Worm (Caenorhabditis elegans) whole organism, dauer: ENCODE data around the gene spt-5.

Experiments
- unc-62 ChIP-seq: sonication (generic microtip); optimal IDR thresholded peaks from 2 replicates; lab custom pipeline; 2017; ENCODE audit warnings: missing biosample characterization, missing genetic modification reagents, missing genetic modification characterization

spt-5 gene

ce11 chrIV:12034776-12035175 is 16.5 kb upstream of the spt-5 start:
- TF ChIP-seq unc-62 (GFP tag; lab: Kevin White, UChicago), result no peak

- TF ChIP-seq unc-62 (GFP tag; lab: Kevin White, UChicago), result no peak
Measured at ce11 chrIV:12035422-12035821, 15.9 kb upstream of the spt-5 start.

ce11 chrIV:12036924-12037323 is 14.4 kb upstream of the spt-5 start:
- no peak for TF ChIP-seq unc-62 (GFP tag; lab: Kevin White, UChicago)

ce11 chrIV:12040431-12040830 is 10.9 kb upstream of the spt-5 start:
- no peak for TF ChIP-seq unc-62 (GFP tag; lab: Kevin White, UChicago)

- no peak for TF ChIP-seq unc-62 (GFP tag; lab: Kevin White, UChicago)
Measured at ce11 chrIV:12043054-12043453, 8.2 kb upstream of the spt-5 start.

- no peak for TF ChIP-seq unc-62 (GFP tag; lab: Kevin White, UChicago)
Measured at ce11 chrIV:12044844-12045738, 6.2 kb upstream of the spt-5 start.

- TF ChIP-seq unc-62 (GFP tag; lab: Kevin White, UChicago), result no peak
Measured at ce11 chrIV:12046524-12047203, 4.6 kb upstream of the spt-5 start, which contains the start of gene T12G3.2. Gene T12G3.2 (minus strand): TSS chrIV:12046967.

- no peak for TF ChIP-seq unc-62 (GFP tag; lab: Kevin White, UChicago)
Measured at ce11 chrIV:12047552-12048347, 3.5 kb upstream of the spt-5 start, which contains the start of gene T12G3.4. Gene T12G3.4 (plus strand): TSS chrIV:12048256.

ce11 chrIV:12052461-12052860 is 1.2 kb downstream of the spt-5 start:
- TF ChIP-seq unc-62 (GFP tag; lab: Kevin White, UChicago), result no peak

- no peak for TF ChIP-seq unc-62 (GFP tag; lab: Kevin White, UChicago)
Measured at ce11 chrIV:12056603-12057002, 5.3 kb downstream of the spt-5 start, which contains the start of gene K08E4.2. Gene K08E4.2 (minus strand): TSS chrIV:12056656.

- TF ChIP-seq unc-62 (GFP tag; lab: Kevin White, UChicago), result no peak
Measured at ce11 chrIV:12057508-12057907, 6.2 kb downstream of the spt-5 start, which contains the start of gene K08E4.3. Gene K08E4.3 (plus strand): TSS chrIV:12057742.

ce11 chrIV:12061229-12061628 is 9.9 kb downstream of the spt-5 start, which contains the start of gene K08E4.8:
Gene K08E4.8 (minus strand): TSS chrIV:12061329.
- no peak for TF ChIP-seq unc-62 (GFP tag; lab: Kevin White, UChicago)

ce11 chrIV:12068590-12068989 is 17.3 kb downstream of the spt-5 start, which contains the start of gene bath-37:
Gene bath-37 (plus strand): TSS chrIV:12068890.
- no peak for TF ChIP-seq unc-62 (GFP tag; lab: Kevin White, UChicago)

- no peak for TF ChIP-seq unc-62 (GFP tag; lab: Kevin White, UChicago)
Measured at ce11 chrIV:12075497-12075896, 24.2 kb downstream of the spt-5 start, which contains the start of gene K08E4.7. Gene K08E4.7 (plus strand): TSS chrIV:12075797.
